Fruit fly (Drosophila melanogaster) whole organism, embryonic: Measurements from ENCODE around the gene CG42390.
A peak's percentile ranks its signal among the peaks of the same experiment; 100 is the strongest.

ENCODE experiments used
- Aef1 ChIP-seq: fragments of 200-800 bp; sonication (Bioruptor generic); IDR thresholded peaks from 3 replicates; pipeline ENCODE4 v1.3.6; 2022; ENCODE audit warnings: missing biosample characterization, missing genetic modification characterization
- B-H1 ChIP-seq: fragments of 200-800 bp; sonication (Bioruptor generic); IDR thresholded peaks from 3 replicates; pipeline ENCODE4 v1.3.6; 2022; ENCODE audit warnings: missing biosample characterization, missing genetic modification characterization
- Bdp1 ChIP-seq: fragments of 200-800 bp; sonication (Bioruptor generic); optimal IDR thresholded peaks from 3 replicates; lab custom pipeline; 2016; ENCODE audit warnings: missing biosample characterization, missing genetic modification characterization
- CG11504 ChIP-seq: fragments of 200-800 bp; sonication (Bioruptor generic); optimal IDR thresholded peaks from 3 replicates; lab custom pipeline; 2019; ENCODE audit warnings: missing biosample characterization, mild to moderate bottlenecking, missing genetic modification characterization, moderate library complexity
- CG12299 ChIP-seq: fragments of 200-800 bp; sonication (Bioruptor generic); optimal IDR thresholded peaks from 2 replicates; lab custom pipeline; 2018; ENCODE audit warnings: missing biosample characterization, mild to moderate bottlenecking, missing genetic modification characterization
- CG13296 ChIP-seq: fragments of 200-800 bp; sonication (Bioruptor generic); optimal IDR thresholded peaks from 3 replicates; lab custom pipeline; 2018; ENCODE audit warnings: missing biosample characterization, mild to moderate bottlenecking, missing genetic modification characterization
- CG13894 ChIP-seq: fragments of 200-800 bp; sonication (Bioruptor generic); optimal IDR thresholded peaks from 3 replicates; lab custom pipeline; 2018; ENCODE audit warnings: missing biosample characterization, mild to moderate bottlenecking, missing genetic modification characterization, moderate library complexity
- CG1602 ChIP-seq: fragments of 200-800 bp; sonication (Bioruptor generic); optimal IDR thresholded peaks from 3 replicates; lab custom pipeline; 2016; ENCODE audit warnings: missing biosample characterization, missing genetic modification characterization
- CG1603 ChIP-seq: fragments of 200-800 bp; sonication (Bioruptor generic); optimal IDR thresholded peaks from 2 replicates; lab custom pipeline; 2019; ENCODE audit warnings: missing biosample characterization, mild to moderate bottlenecking, missing genetic modification characterization, moderate library complexity
- CG16815 ChIP-seq: fragments of 200-800 bp; sonication (Bioruptor generic); optimal IDR thresholded peaks from 3 replicates; lab custom pipeline; 2017; ENCODE audit warnings: missing biosample characterization, mild to moderate bottlenecking, missing genetic modification characterization
- CG17328 ChIP-seq: fragments of 200-800 bp; sonication (Bioruptor generic); IDR thresholded peaks from 2 replicates; pipeline ENCODE4 v1.3.6; 2022; ENCODE audit warnings: missing biosample characterization, missing genetic modification characterization
- CG18011 ChIP-seq: fragments of 200-800 bp; sonication (Bioruptor generic); optimal IDR thresholded peaks from 2 replicates; lab custom pipeline; 2017; ENCODE audit warnings: missing biosample characterization, missing genetic modification characterization, mild to moderate bottlenecking, moderate library complexity, missing genotype
- CG18476 ChIP-seq: fragments of 200-800 bp; sonication (Bioruptor generic); optimal IDR thresholded peaks from 2 replicates; lab custom pipeline; 2016; ENCODE audit warnings: missing biosample characterization, mild to moderate bottlenecking, missing genetic modification characterization
- CG18764 ChIP-seq: fragments of 200-800 bp; sonication (Bioruptor generic); optimal IDR thresholded peaks from 3 replicates; lab custom pipeline; 2016; ENCODE audit warnings: missing biosample characterization, missing genetic modification characterization
- CG2678 ChIP-seq: fragments of 200-800 bp; sonication (Bioruptor generic); optimal IDR thresholded peaks from 3 replicates; lab custom pipeline; 2019; ENCODE audit warnings: missing biosample characterization, mild to moderate bottlenecking, missing genetic modification characterization, moderate library complexity
- CG4282 ChIP-seq: fragments of 200-800 bp; sonication (Bioruptor generic); optimal IDR thresholded peaks from 2 replicates; lab custom pipeline; 2016; ENCODE audit warnings: missing biosample characterization, missing genetic modification characterization
- CG4617 ChIP-seq: fragments of 200-800 bp; sonication (Bioruptor generic); optimal IDR thresholded peaks from 3 replicates; lab custom pipeline; 2016; ENCODE audit warnings: missing biosample characterization, missing genetic modification characterization, borderline replicate concordance
- CG5180 ChIP-seq: fragments of 200-800 bp; sonication (Bioruptor generic); optimal IDR thresholded peaks from 3 replicates; lab custom pipeline; 2017; ENCODE audit warnings: missing biosample characterization, missing genetic modification characterization, mild to moderate bottlenecking, moderate library complexity, missing genetic modification reagents
- CG6765 ChIP-seq: fragments of 200-800 bp; sonication (Bioruptor generic); optimal IDR thresholded peaks from 3 replicates; lab custom pipeline; 2017; ENCODE audit warnings: missing biosample characterization, mild to moderate bottlenecking, missing genetic modification characterization
- CG8089 ChIP-seq: fragments of 200-800 bp; sonication (Bioruptor generic); optimal IDR thresholded peaks from 3 replicates; lab custom pipeline; 2016; ENCODE audit warnings: missing biosample characterization, missing genetic modification characterization
- CG8478 ChIP-seq: fragments of >200 bp; optimal IDR thresholded peaks from 2 replicates; lab custom pipeline; 2018
- CoRest ChIP-seq: fragments of 200-800 bp; sonication (Bioruptor generic); optimal IDR thresholded peaks from 3 replicates; lab custom pipeline; 2018; ENCODE audit warnings: missing biosample characterization, mild to moderate bottlenecking, missing genetic modification characterization, moderate library complexity
- Deaf1 ChIP-seq: fragments of 200-800 bp; optimal IDR thresholded peaks from 3 replicates; lab custom pipeline; 2019; ENCODE audit warnings: missing biosample characterization, mild to moderate bottlenecking, missing genetic modification characterization, moderate library complexity
- Dip2 ChIP-seq: fragments of 200-800 bp; sonication (Bioruptor generic); IDR thresholded peaks from 2 replicates; pipeline ENCODE4 v1.3.6; 2022; ENCODE audit warnings: missing biosample characterization, missing genetic modification characterization
- E2f2 ChIP-seq: fragments of 200-800 bp; sonication (Bioruptor generic); IDR thresholded peaks from 2 replicates; pipeline ENCODE4 v1.3.6; 2022; ENCODE audit warnings: missing biosample characterization, missing genetic modification characterization
- Elba2 ChIP-seq: fragments of 200-800 bp; sonication (Bioruptor generic); optimal IDR thresholded peaks from 3 replicates; lab custom pipeline; 2016; ENCODE audit warnings: missing biosample characterization, missing genetic modification characterization
- Ets65A ChIP-seq: fragments of 200-800 bp; sonication (Bioruptor generic); peaks from one replicate; lab custom pipeline; 2016; ENCODE audit warnings: missing biosample characterization, missing genetic modification characterization
- HLHmδ ChIP-seq: fragments of 200-800 bp; sonication (Bioruptor generic); optimal IDR thresholded peaks from 2 replicates; lab custom pipeline; 2018; ENCODE audit warnings: missing biosample characterization, mild to moderate bottlenecking, missing genetic modification characterization, moderate library complexity
- Med ChIP-seq: fragments of 200-800 bp; sonication (Bioruptor generic); peaks from one replicate; lab custom pipeline; 2016; ENCODE audit warnings: missing biosample characterization, missing genetic modification characterization, mild to moderate bottlenecking, inconsistent platforms, moderate library complexity
- Nf-YA ChIP-seq: fragments of 200-800 bp; sonication (Bioruptor generic); IDR thresholded peaks from 2 replicates; pipeline ENCODE4 v1.3.6; 2022; ENCODE audit warnings: missing biosample characterization, missing genetic modification characterization
- Optix ChIP-seq: fragments of 200-800 bp; sonication (Bioruptor generic); IDR thresholded peaks from 3 replicates; pipeline ENCODE4 v1.3.6; 2022; ENCODE audit warnings: missing biosample characterization, missing genetic modification characterization
- Spps ChIP-seq: fragments of 200-800 bp; sonication (Bioruptor generic); optimal IDR thresholded peaks from 2 replicates; lab custom pipeline; 2018; ENCODE audit warnings: missing biosample characterization, mild to moderate bottlenecking, missing genetic modification characterization
- bowl ChIP-seq: fragments of 200-800 bp; sonication (Bioruptor generic); IDR thresholded peaks from 2 replicates; pipeline ENCODE4 v1.3.6; 2022; ENCODE audit warnings: missing biosample characterization, missing genetic modification characterization
- cg ChIP-seq: fragments of 200-800 bp; sonication (Bioruptor generic); optimal IDR thresholded peaks from 3 replicates; lab custom pipeline; 2019; ENCODE audit warnings: missing biosample characterization, mild to moderate bottlenecking, missing genetic modification characterization, moderate library complexity
- chif ChIP-seq, 2 experiments: fragments of 200-800 bp; sonication (Bioruptor generic); optimal IDR thresholded peaks; 3 replicates each; lab custom pipeline; 2016; ENCODE audit warnings: missing biosample characterization in 2 of 2, missing genetic modification characterization in 2 of 2
- chm ChIP-seq: fragments of 200-800 bp; sonication (Bioruptor generic); IDR thresholded peaks from 2 replicates; pipeline ENCODE4 v1.3.6; 2022; ENCODE audit warnings: missing biosample characterization, missing genetic modification characterization
- ems ChIP-seq: fragments of 200-800 bp; sonication (Bioruptor generic); optimal IDR thresholded peaks from 3 replicates; lab custom pipeline; 2016; ENCODE audit warnings: missing biosample characterization, missing genetic modification characterization
- fd102C ChIP-seq: fragments of 200-800 bp; sonication (Bioruptor generic); optimal IDR thresholded peaks from 2 replicates; lab custom pipeline; 2018; ENCODE audit warnings: missing biosample characterization, mild to moderate bottlenecking, missing genetic modification characterization, moderate library complexity
- gsb-n ChIP-seq: fragments of 200-800 bp; sonication (Bioruptor generic); optimal IDR thresholded peaks from 3 replicates; lab custom pipeline; 2018; ENCODE audit warnings: missing biosample characterization, mild to moderate bottlenecking, missing genetic modification characterization
- lilli ChIP-seq: fragments of 200-800 bp; sonication (Bioruptor generic); optimal IDR thresholded peaks from 3 replicates; lab custom pipeline; 2016; ENCODE audit warnings: missing biosample characterization, missing genetic modification characterization
- lola ChIP-seq, 3 experiments: fragments of >200 bp in 2 of 3; fragments of 200-800 bp in 1 of 3; sonication (Bioruptor generic) in 1 of 3; optimal IDR thresholded peaks; 2 replicates each; lab custom pipeline; 2017 to 2019; ENCODE audit warnings: missing biosample characterization in 3 of 3, missing genetic modification characterization in 3 of 3, mild to moderate bottlenecking in 1 of 3, moderate library complexity in 1 of 3
- psq ChIP-seq: fragments of 200-800 bp; sonication (Bioruptor generic); optimal IDR thresholded peaks from 2 replicates; lab custom pipeline; 2017; ENCODE audit warnings: missing biosample characterization, missing genetic modification characterization
- row ChIP-seq: fragments of 200-800 bp; sonication (Bioruptor generic); IDR thresholded peaks from 3 replicates; pipeline ENCODE4 v1.3.6; 2022; ENCODE audit warnings: missing biosample characterization, missing genetic modification characterization
- slp2 ChIP-seq: fragments of 200-800 bp; sonication (Bioruptor generic); optimal IDR thresholded peaks from 2 replicates; lab custom pipeline; 2016; ENCODE audit warnings: missing biosample characterization, missing genetic modification characterization
- trem ChIP-seq: fragments of 200-800 bp; optimal IDR thresholded peaks from 3 replicates; lab custom pipeline; 2019; ENCODE audit warnings: missing biosample characterization, mild to moderate bottlenecking, missing genetic modification characterization, moderate library complexity
- tx ChIP-seq: fragments of 200-800 bp; sonication (Bioruptor generic); optimal IDR thresholded peaks from 2 replicates; lab custom pipeline; 2016; ENCODE audit warnings: missing biosample characterization, missing genetic modification characterization
- unc-4 ChIP-seq: fragments of 200-800 bp; sonication (Bioruptor generic); IDR thresholded peaks from 2 replicates; pipeline ENCODE4 v1.3.6; 2022; ENCODE audit warnings: missing biosample characterization, missing genetic modification characterization; ENCODE audit not compliant: partially characterized antibody
- vnd ChIP-seq: fragments of 200-800 bp; sonication (Bioruptor generic); IDR thresholded peaks from 3 replicates; pipeline ENCODE4 v1.3.6; 2022; ENCODE audit warnings: missing biosample characterization, missing genetic modification characterization; ENCODE audit not compliant: partially characterized antibody

CG42390 gene

dm6 chr3R:22145425-22146411 is 25.9 kb downstream of the CG42390 start:
- TF ChIP-seq Aef1 (GFP tag; lab: Robert Waterston, UW) (no peak), bowl (peak; percentile 46; the same call in 1 of the 2 replicates), CG13894 (tag; lab: Kevin White, UChicago) (no peak), CG18764 (GFP tag; lab: Kevin White, UChicago) (peak; percentile 42), Dip2 (GFP tag; lab: Robert Waterston, UW) (no peak), E2f2 (GFP tag; lab: Robert Waterston, UW) (peak; percentile 61), CG18011 (peak; percentile 5), Optix (peak; percentile 73; the same call in 2 of the 3 replicates), ems (GFP tag; lab: Kevin White, UChicago) (peak; percentile 49), psq (GFP tag; lab: Kevin White, UChicago) (peak; percentile 19), CoRest (tag; lab: Kevin White, UChicago) (peak; percentile 79), B-H1 (GFP tag; lab: Robert Waterston, UW) (peak; percentile 67), CG6765 (GFP tag; lab: Kevin White, UChicago) (no peak), CG1603 (peak; percentile 55), unc-4 (GFP tag; lab: Robert Waterston, UW) (no peak), gsb-n (peak; percentile 83), CG5180 (GFP tag; lab: Kevin White, UChicago) (peak; percentile 37), Nf-YA (GFP tag; lab: Robert Waterston, UW) (peak; percentile 73), CG18476 (GFP tag; lab: Kevin White, UChicago) (peak; percentile 68), chm (peak; percentile 95), lilli (GFP tag; lab: Kevin White, UChicago) (peak; percentile 57), trem (peak; percentile 72), fd102C (GFP tag; lab: Kevin White, UChicago) (peak; percentile 65), CG12299 (tag; lab: Kevin White, UChicago) (no peak), Elba2 (GFP tag; lab: Kevin White, UChicago) (no peak), vnd (GFP tag; lab: Robert Waterston, UW) (no peak), tx (peak; percentile 66), HLHmδ (GFP tag; lab: Kevin White, UChicago) (peak; percentile 67), Ets65A (GFP tag; lab: Kevin White, UChicago) (peak; percentile 96), slp2 (peak; percentile 55), CG1602 (GFP tag; lab: Kevin White, UChicago) (peak; percentile 54), CG4617 (peak; percentile 14), Spps (tag; lab: Kevin White, UChicago) (peak; percentile 92), CG16815 (GFP tag; lab: Kevin White, UChicago) (peak; percentile 67), CG11504 (tag; lab: Kevin White, UChicago) (peak; percentile 78), Deaf1 (tag; lab: Kevin White, UChicago) (peak; percentile 20), CG8089 (GFP tag; lab: Kevin White, UChicago) (peak; percentile 25), CG13296 (no peak), CG2678 (tag; lab: Kevin White, UChicago) (peak; percentile 80), chif (GFP tag; optimal IDR thresholded peaks at IDR 0.05; lab: Kevin White, UChicago) (peak; percentile 61 to 75), CG17328 (GFP tag; lab: Robert Waterston, UW) (peak; percentile 88), row (peak; percentile 91), Bdp1 (GFP tag; lab: Kevin White, UChicago) (peak; percentile 44), CG8478 (lab: Kevin White, UChicago) (no peak), Med (peak; percentile 97), CG4282 (GFP tag; lab: Kevin White, UChicago) (no peak), lola (GFP tag; optimal IDR thresholded peaks at IDR 0.05; lab: Kevin White, UChicago) (peak in 1 of 3 experiments; percentile 87), cg (GFP tag; lab: Kevin White, UChicago) (peak; percentile 31)
